Worm (Caenorhabditis elegans) whole organism, mixed stage, embryonic: ENCODE data around the gene F43D2.6.
A peak's percentile ranks its signal among the peaks of the same experiment; 100 is the strongest.

Experiments
- ces-1 ChIP-seq: fragments of 150-350 bp; optimal IDR thresholded peaks from 2 replicates; lab custom pipeline; 2014; ENCODE audit warnings: missing biosample characterization, missing genetic modification reagents, missing genetic modification characterization
- elt-1 ChIP-seq: sonication (generic microtip); optimal IDR thresholded peaks from 2 replicates; lab custom pipeline; 2017; ENCODE audit warnings: missing genetic modification characterization, mild to moderate bottlenecking, missing compliant biosample characterization, antibody characterized with exemption, moderate library complexity, borderline replicate concordance; ENCODE audit not compliant: insufficient read depth
- flh-1 ChIP-seq: fragments of 200-800 bp; sonication (Bioruptor generic); optimal IDR thresholded peaks from 2 replicates; lab custom pipeline; 2018; ENCODE audit warnings: mild to moderate bottlenecking, missing genetic modification characterization, moderate library complexity, missing compliant biosample characterization
- nhr-237 ChIP-seq: fragments of 150-350 bp; optimal IDR thresholded peaks from 2 replicates; lab custom pipeline; 2014; ENCODE audit warnings: missing biosample characterization, missing genetic modification characterization
- sptf-1 ChIP-seq: sonication (generic microtip); optimal IDR thresholded peaks from 2 replicates; lab custom pipeline; 2017; ENCODE audit warnings: mild to moderate bottlenecking, missing genetic modification characterization, moderate library complexity, missing compliant biosample characterization
- unc-39 ChIP-seq: fragments of 150-350 bp; optimal IDR thresholded peaks from 2 replicates; lab custom pipeline; 2014; ENCODE audit warnings: missing biosample characterization, missing genetic modification characterization
- unc-62 ChIP-seq: fragments of 150-350 bp; optimal IDR thresholded peaks from 2 replicates; lab custom pipeline; 2014; ENCODE audit warnings: missing biosample characterization, missing genetic modification reagents, missing genetic modification characterization
- ztf-11 ChIP-seq: fragments of 150-350 bp; optimal IDR thresholded peaks from 2 replicates; lab custom pipeline; 2014; ENCODE audit warnings: missing biosample characterization, missing genetic modification characterization

ce11 chrV:14625662-14626061 lies 9.3 kb downstream of the F43D2.6 start:
- TF ChIP-seq ztf-11 (tag; lab: Kevin White, UChicago) (no peak), nhr-237 (tag; lab: Kevin White, UChicago) (no peak), unc-39 (tag; lab: Kevin White, UChicago) (no peak), flh-1 (GFP tag; lab: Kevin White, UChicago) (no peak), ces-1 (GFP tag; lab: Kevin White, UChicago) (no peak), unc-62 (peak; percentile 95), elt-1 (no peak), sptf-1 (tag; lab: Kevin White, UChicago) (no peak)
